Fruit fly (Drosophila melanogaster) whole organism, wandering third instar larva: ENCODE measurements around the gene rho.

Experiments
- Abd-B ChIP-seq: fragments of >200 bp; optimal IDR thresholded peaks from 2 replicates; lab custom pipeline; 2017; ENCODE audit warnings: missing biosample characterization, missing genetic modification characterization
- CG9705 ChIP-seq: fragments of 200-800 bp; sonication (Bioruptor generic); optimal IDR thresholded peaks from 2 replicates; lab custom pipeline; 2018; ENCODE audit warnings: missing biosample characterization, mild to moderate bottlenecking, missing genetic modification characterization
- CrebA ChIP-seq: fragments of 200-800 bp; sonication (Bioruptor generic); optimal IDR thresholded peaks from 2 replicates; lab custom pipeline; 2016; ENCODE audit warnings: missing biosample characterization, mild to moderate bottlenecking, missing genetic modification characterization, borderline replicate concordance
- Dfd ChIP-seq: fragments of >200 bp; optimal IDR thresholded peaks from 2 replicates; lab custom pipeline; 2017; ENCODE audit warnings: missing biosample characterization, missing genetic modification characterization
- Dif ChIP-seq: fragments of 200-275, 200-300 bp; sonication (Bioruptor generic); optimal IDR thresholded peaks from 2 replicates; lab custom pipeline; 2018; ENCODE audit warnings: missing biosample characterization, missing genetic modification characterization; ENCODE audit not compliant: partially characterized antibody
- GATAd ChIP-seq: sonication (Bioruptor generic); optimal IDR thresholded peaks from 2 replicates; lab custom pipeline; 2016; ENCODE audit warnings: missing biosample characterization, missing genetic modification characterization
- HLH106 ChIP-seq: fragments of 200-800 bp; optimal IDR thresholded peaks from 3 replicates; lab custom pipeline; 2019; ENCODE audit warnings: missing biosample characterization, mild to moderate bottlenecking, missing genetic modification characterization, moderate library complexity
- Hnf4 ChIP-seq: fragments of 200-800 bp; sonication (Bioruptor generic); optimal IDR thresholded peaks from 2 replicates; lab custom pipeline; 2016; ENCODE audit warnings: missing biosample characterization, mild to moderate bottlenecking, missing genetic modification characterization
- Hr78 ChIP-seq: fragments of >200 bp; optimal IDR thresholded peaks from 2 replicates; lab custom pipeline; 2017; ENCODE audit warnings: missing biosample characterization, missing genetic modification characterization
- Hr83 ChIP-seq: fragments of 200-300 bp; sonication (Bioruptor generic); optimal IDR thresholded peaks from 2 replicates; lab custom pipeline; 2016; ENCODE audit warnings: missing biosample characterization, mild to moderate bottlenecking, missing genetic modification characterization, moderate library complexity; ENCODE audit not compliant: poor library complexity, severe bottlenecking
- Jra ChIP-seq: sonication (Bioruptor generic); optimal IDR thresholded peaks from 2 replicates; lab custom pipeline; 2016; ENCODE audit warnings: missing biosample characterization, missing genetic modification characterization
- Mio ChIP-seq: sonication (Bioruptor generic); optimal IDR thresholded peaks from 2 replicates; lab custom pipeline; 2016; ENCODE audit warnings: missing biosample characterization, missing genetic modification characterization
- N ChIP-seq: fragments of >200 bp; optimal IDR thresholded peaks from 2 replicates; lab custom pipeline; 2018; ENCODE audit warnings: missing biosample characterization, missing external identifiers, missing genetic modification characterization
- OdsH ChIP-seq: fragments of 200-800 bp; sonication (Bioruptor generic); optimal IDR thresholded peaks from 2 replicates; lab custom pipeline; 2016; ENCODE audit warnings: missing biosample characterization, mild to moderate bottlenecking, missing genetic modification characterization
- Vsx2 ChIP-seq: fragments of 200-300, 225-300 bp; sonication (Bioruptor generic); optimal IDR thresholded peaks from 2 replicates; lab custom pipeline; 2018; ENCODE audit warnings: missing biosample characterization, missing genetic modification characterization; ENCODE audit not compliant: partially characterized antibody
- br ChIP-seq: fragments of 200-800 bp; sonication (Bioruptor generic); optimal IDR thresholded peaks from 2 replicates; lab custom pipeline; 2016; ENCODE audit warnings: missing biosample characterization, missing genetic modification characterization
- brk ChIP-seq: fragments of 200-800 bp; sonication (Bioruptor generic); optimal IDR thresholded peaks from 2 replicates; lab custom pipeline; 2016; ENCODE audit warnings: missing biosample characterization, mild to moderate bottlenecking, missing genetic modification characterization
- dl ChIP-seq, 2 experiments: fragments of 175-275, 200-275 bp in 1 of 2; fragments of 200-275 bp in 1 of 2; sonication (Bioruptor generic); optimal IDR thresholded peaks; lab custom pipeline; 2018; ENCODE audit warnings: mild to moderate bottlenecking in 2 of 2, missing biosample characterization in 2 of 2, missing genetic modification characterization in 2 of 2, moderate library complexity in 2 of 2; ENCODE audit not compliant: partially characterized antibody in 2 of 2, insufficient read depth in 1 of 2
- dmrt93B ChIP-seq: fragments of 200-800 bp; sonication (Bioruptor generic); optimal IDR thresholded peaks from 2 replicates; lab custom pipeline; 2018; ENCODE audit warnings: missing biosample characterization, mild to moderate bottlenecking, missing genetic modification characterization
- dsf ChIP-seq: sonication (Bioruptor generic); optimal IDR thresholded peaks from 2 replicates; lab custom pipeline; 2016; ENCODE audit warnings: missing biosample characterization, missing genetic modification characterization, borderline replicate concordance
- foxo ChIP-seq, 2 experiments: fragments of 200-800 bp; sonication (Bioruptor generic); optimal IDR thresholded peaks; 2 replicates in 1 of 2; 3 replicates in 1 of 2; lab custom pipeline; 2016 to 2017; ENCODE audit warnings: missing biosample characterization in 2 of 2, missing genetic modification characterization in 2 of 2
- fru ChIP-seq: fragments of 200-800 bp; sonication (Bioruptor generic); optimal IDR thresholded peaks from 3 replicates; lab custom pipeline; 2016; ENCODE audit warnings: missing biosample characterization, mild to moderate bottlenecking, missing genetic modification characterization
- h ChIP-seq: fragments of 200-800 bp; sonication (Bioruptor generic); optimal IDR thresholded peaks from 3 replicates; lab custom pipeline; 2016; ENCODE audit warnings: missing biosample characterization, mild to moderate bottlenecking, missing genetic modification characterization
- jim ChIP-seq: fragments of 175-275, 200-325 bp; sonication (Bioruptor generic); optimal IDR thresholded peaks from 2 replicates; lab custom pipeline; 2016; ENCODE audit warnings: missing biosample characterization, mild to moderate bottlenecking, missing genetic modification characterization
- lola ChIP-seq: fragments of >200 bp; optimal IDR thresholded peaks from 2 replicates; lab custom pipeline; 2017; ENCODE audit warnings: missing biosample characterization, missing genetic modification characterization
- pan ChIP-seq: fragments of >200 bp; optimal IDR thresholded peaks from 2 replicates; lab custom pipeline; 2017
- psq ChIP-seq: fragments of 200-800 bp; sonication (Bioruptor generic); optimal IDR thresholded peaks from 3 replicates; lab custom pipeline; 2017; ENCODE audit warnings: missing biosample characterization, mild to moderate bottlenecking, missing genetic modification characterization, moderate library complexity
- rgr ChIP-seq: fragments of 200-800 bp; sonication (Bioruptor generic); optimal IDR thresholded peaks from 3 replicates; lab custom pipeline; 2016; ENCODE audit warnings: missing biosample characterization, mild to moderate bottlenecking, missing genetic modification characterization
- sage ChIP-seq: fragments of 200-800 bp; sonication (Bioruptor generic); optimal IDR thresholded peaks from 2 replicates; lab custom pipeline; 2016; ENCODE audit warnings: missing biosample characterization, mild to moderate bottlenecking, missing genetic modification characterization
- sv ChIP-seq: fragments of 200-800 bp; sonication (Bioruptor generic); optimal IDR thresholded peaks from 3 replicates; lab custom pipeline; 2016; ENCODE audit warnings: missing biosample characterization, missing genetic modification characterization
- tai ChIP-seq: sonication (Bioruptor generic); optimal IDR thresholded peaks from 2 replicates; lab custom pipeline; 2016; ENCODE audit warnings: missing biosample characterization, missing genetic modification characterization
- usp ChIP-seq: fragments of >200 bp; optimal IDR thresholded peaks from 2 replicates; lab custom pipeline; 2017; ENCODE audit warnings: missing biosample characterization, missing genetic modification characterization
- woc ChIP-seq: sonication (Bioruptor generic); optimal IDR thresholded peaks from 2 replicates; lab custom pipeline; 2016; ENCODE audit warnings: missing biosample characterization, mild to moderate bottlenecking, missing genetic modification characterization

The rho gene

dm6 chr3L:1469241-1469640 lies 5.6 kb downstream of the rho start:
- TF ChIP-seq dl (GFP tag; optimal IDR thresholded peaks at IDR 0.05; lab: Kevin White, UChicago; ENCODE audit: insufficient read depth in 1 of 2, partially characterized antibody in 2 of 2) (no peak), jim (no peak), lola (no peak), Mio (GFP tag; lab: Kevin White, UChicago) (no peak), h (GFP tag; lab: Kevin White, UChicago) (no peak), GATAd (no peak), Jra (GFP tag; lab: Kevin White, UChicago) (no peak), pan (lab: Kevin White, UChicago) (no peak), dsf (GFP tag; lab: Kevin White, UChicago) (no peak), foxo (GFP tag; optimal IDR thresholded peaks at IDR 0.05; lab: Kevin White, UChicago) (no peak), Hr83 (GFP tag; lab: Kevin White, UChicago) (no peak), dmrt93B (GFP tag; lab: Kevin White, UChicago) (no peak), HLH106 (tag; lab: Kevin White, UChicago) (no peak), Abd-B (GFP tag; lab: Kevin White, UChicago) (no peak), Dfd (GFP tag; lab: Kevin White, UChicago) (no peak), Hnf4 (GFP tag; lab: Kevin White, UChicago) (no peak)

- TF ChIP-seq Hr83 (GFP tag; lab: Kevin White, UChicago) (no peak), dl (GFP tag; optimal IDR thresholded peaks at IDR 0.05; lab: Kevin White, UChicago; ENCODE audit: insufficient read depth in 1 of 2, partially characterized antibody in 2 of 2) (no peak), Hnf4 (GFP tag; lab: Kevin White, UChicago) (no peak), Jra (GFP tag; lab: Kevin White, UChicago) (no peak), h (GFP tag; lab: Kevin White, UChicago) (no peak), woc (GFP tag; lab: Kevin White, UChicago) (no peak), Hr78 (GFP tag; lab: Kevin White, UChicago) (no peak), brk (GFP tag; lab: Kevin White, UChicago) (no peak), CG9705 (no peak), GATAd (no peak), N (GFP tag; lab: Kevin White, UChicago) (no peak), fru (GFP tag; lab: Kevin White, UChicago) (no peak)
- TF ChIP-seq, all 38 proteins: peak for 0
Measured at dm6 chr3L:1471037-1471436, 7.4 kb downstream of the rho start.

dm6 chr3L:1471960-1472359 lies 8.3 kb downstream of the rho start, which contains the start of gene Naa30B:
TSS of gene Naa30B (minus strand) at chr3L:1472060.
- no peak for TF ChIP-seq GATAd
- TF ChIP-seq usp: no peak
- TF ChIP-seq Dif (GFP tag; lab: Kevin White, UChicago): no peak
- no peak for TF ChIP-seq N (GFP tag; lab: Kevin White, UChicago)
- no peak for TF ChIP-seq tai

- TF ChIP-seq GATAd: no peak
- no peak for TF ChIP-seq woc (GFP tag; lab: Kevin White, UChicago)
- TF ChIP-seq Hr83 (GFP tag; lab: Kevin White, UChicago): no peak
- TF ChIP-seq Hr78 (GFP tag; lab: Kevin White, UChicago): no peak
- TF ChIP-seq h (GFP tag; lab: Kevin White, UChicago): no peak
- no peak for TF ChIP-seq tai
- no peak for TF ChIP-seq fru (GFP tag; lab: Kevin White, UChicago)
- TF ChIP-seq br: no peak
Measured at dm6 chr3L:1475157-1475556, 11.5 kb downstream of the rho start, which contains the start of gene Ptp61F. TSS of gene Ptp61F (minus strand) at chr3L:1475257.

dm6 chr3L:1477319-1477718 lies 13.7 kb downstream of the rho start, which contains the start of gene robl62A:
TSS of gene robl62A (plus strand) at chr3L:1477619.
- TF ChIP-seq psq (no peak), dmrt93B (GFP tag; lab: Kevin White, UChicago) (no peak), dl (GFP tag; optimal IDR thresholded peaks at IDR 0.05; lab: Kevin White, UChicago; ENCODE audit: insufficient read depth in 1 of 2, partially characterized antibody in 2 of 2) (no peak), Dif (GFP tag; lab: Kevin White, UChicago) (no peak)

dm6 chr3L:1478998-1479680 lies 15.5 kb downstream of the rho start:
- TF ChIP-seq tai (no peak), Vsx2 (GFP tag; lab: Kevin White, UChicago) (no peak), rgr (GFP tag; lab: Kevin White, UChicago) (peak; percentile 40), foxo (GFP tag; optimal IDR thresholded peaks at IDR 0.05; lab: Kevin White, UChicago) (peak in 1 of 2 experiments; percentile 59), jim (no peak), CrebA (no peak), Hnf4 (GFP tag; lab: Kevin White, UChicago) (no peak), Dfd (GFP tag; lab: Kevin White, UChicago) (no peak), sage (GFP tag; lab: Kevin White, UChicago) (no peak), Hr83 (GFP tag; lab: Kevin White, UChicago) (no peak), OdsH (GFP tag; lab: Kevin White, UChicago) (peak; percentile 16), sv (GFP tag; lab: Kevin White, UChicago) (peak; percentile 18), brk (GFP tag; lab: Kevin White, UChicago) (no peak), woc (GFP tag; lab: Kevin White, UChicago) (no peak), br (peak; percentile 43), usp (no peak), h (GFP tag; lab: Kevin White, UChicago) (peak; percentile 46), pan (lab: Kevin White, UChicago) (no peak), fru (GFP tag; lab: Kevin White, UChicago) (peak; percentile 50), Jra (GFP tag; lab: Kevin White, UChicago) (no peak), GATAd (no peak), lola (no peak)
